Worm (Caenorhabditis elegans): ENCODE measurements around the gene ZK470.2.

Gene ZK470.2

DNA sequence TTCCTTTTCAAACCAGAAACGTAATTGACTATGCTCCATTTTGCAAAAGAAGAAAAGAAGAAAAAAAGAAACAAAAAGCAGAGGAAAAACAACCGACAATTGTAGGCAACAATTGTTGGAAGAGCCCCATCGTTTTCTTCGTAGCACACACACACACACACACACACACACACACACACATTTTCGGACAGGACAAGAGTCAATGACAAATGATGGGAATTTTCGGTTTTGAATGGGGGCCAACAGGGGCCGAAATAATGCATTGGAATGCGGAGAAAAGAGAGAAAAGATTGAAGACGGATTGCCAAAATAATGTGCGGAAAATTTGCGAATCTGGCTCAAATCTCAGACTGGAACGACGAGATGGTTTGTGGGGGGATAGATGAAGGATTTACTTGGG is 19.8 kb downstream of the ZK470.2 start:
- TF ChIP-seq mab-5 (tag; optimal IDR thresholded peaks at IDR 0.05) (no peak), nhr-237 (tag; optimal IDR thresholded peaks at IDR 0.05) (no peak), ceh-83 (GFP tag; optimal IDR thresholded peaks at IDR 0.05) (no peak), ceh-39 (tag; optimal IDR thresholded peaks at IDR 0.05) (no peak), unc-39 (tag; optimal IDR thresholded peaks at IDR 0.05) (no peak), hlh-1 (tag; optimal IDR thresholded peaks at IDR 0.05) (peak; percentile 2), ztf-11 (tag; optimal IDR thresholded peaks at IDR 0.05) (no peak)

DNA sequence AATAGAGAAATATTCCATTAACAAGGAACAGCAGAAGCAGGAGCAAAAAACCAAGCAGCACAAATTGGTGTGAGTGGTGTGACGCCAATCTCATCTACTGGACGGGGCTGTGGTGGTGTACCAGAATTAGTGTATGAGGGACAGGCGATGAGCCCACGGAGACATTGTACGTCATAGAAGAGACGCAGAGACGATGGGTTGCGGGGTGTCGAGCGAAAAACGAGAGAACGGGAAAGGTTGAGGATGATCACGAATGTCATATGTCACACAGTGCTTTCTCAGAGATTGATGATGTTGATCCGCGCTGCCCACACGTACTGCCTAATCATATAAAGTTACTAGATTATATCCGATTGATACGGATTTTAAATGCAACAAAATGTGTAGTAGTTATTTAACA is 22.9 kb downstream of the ZK470.2 start:
- TF ChIP-seq ces-1 (GFP tag; optimal IDR thresholded peaks at IDR 0.05) (peak; percentile 30), lin-13 (tag; optimal IDR thresholded peaks at IDR 0.05) (no peak), nhr-2 (tag; optimal IDR thresholded peaks at IDR 0.05) (peak; percentile 16), drap-1 (GFP tag; optimal IDR thresholded peaks at IDR 0.05) (peak; percentile 32), unc-120 (tag; optimal IDR thresholded peaks at IDR 0.05; ENCODE audit: poor library complexity, severe bottlenecking) (peak; percentile 29), cnd-1 (tag; optimal IDR thresholded peaks at IDR 0.05) (no peak), unc-62 (GFP tag; optimal IDR thresholded peaks at IDR 0.05) (peak; percentile 95), hlh-1 (tag; optimal IDR thresholded peaks at IDR 0.05) (peak; percentile 89), mls-2 (tag; optimal IDR thresholded peaks at IDR 0.05) (peak; percentile 5)

DNA sequence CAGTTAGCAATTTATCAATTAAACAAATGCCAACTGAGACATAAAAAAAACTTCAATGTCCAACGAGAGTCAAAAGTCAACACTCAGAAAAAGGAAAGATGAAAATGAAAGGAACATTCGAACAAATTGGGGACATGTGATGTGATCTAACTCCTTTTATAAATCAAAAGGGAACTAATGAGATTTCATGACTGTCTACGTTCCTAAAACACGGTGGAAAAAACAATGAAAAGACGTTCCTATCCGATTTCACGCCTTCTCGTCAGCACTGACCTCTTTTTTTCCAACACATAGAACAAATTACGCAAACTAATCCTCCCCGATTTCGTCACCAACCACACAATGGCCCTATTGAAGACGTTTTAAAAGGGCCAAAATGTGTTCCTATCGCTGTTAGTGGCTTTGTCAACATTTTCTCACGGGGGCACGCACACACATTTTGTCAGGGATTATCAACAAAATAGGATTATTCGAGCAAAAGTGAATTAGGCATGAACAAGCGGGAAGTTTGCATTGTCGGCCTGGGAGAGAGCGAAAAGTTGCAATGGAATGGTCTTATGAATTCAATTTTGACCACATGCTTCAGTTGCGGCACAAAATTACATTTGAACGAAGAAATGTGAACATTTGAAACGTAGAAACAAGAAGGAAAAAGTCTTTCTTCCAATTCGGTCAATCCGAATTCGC is 24.4 kb downstream of the ZK470.2 start:
- TF ChIP-seq M03D4.4 (tag; optimal IDR thresholded peaks at IDR 0.05) (no peak), ces-1 (GFP tag; optimal IDR thresholded peaks at IDR 0.05) (peak; percentile 90), ceh-83 (GFP tag; optimal IDR thresholded peaks at IDR 0.05) (no peak), flh-1 (GFP tag; optimal IDR thresholded peaks at IDR 0.05) (no peak)

DNA sequence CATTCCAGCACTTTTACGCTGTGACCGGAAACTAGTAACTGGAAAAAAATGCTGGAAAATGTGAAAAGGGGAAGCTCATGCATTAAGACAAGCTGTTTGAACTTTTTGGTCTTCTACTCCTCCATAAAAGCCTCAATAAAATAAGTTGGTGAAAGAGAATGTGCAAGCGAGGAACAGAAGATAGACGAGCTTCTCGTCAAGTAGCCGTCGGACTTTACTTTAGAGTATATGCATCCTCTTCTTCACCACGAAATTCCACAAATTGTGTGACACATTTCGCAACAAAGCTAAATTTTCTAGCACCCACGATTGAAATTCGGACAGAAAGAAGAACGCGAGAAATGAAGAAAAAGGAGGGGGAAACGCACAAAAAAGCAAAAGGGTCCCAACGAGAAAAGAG is 25.0 kb downstream of the ZK470.2 start:
- TF ChIP-seq pha-4 (tag; optimal IDR thresholded peaks at IDR 0.05) (no peak), nhr-237 (tag; optimal IDR thresholded peaks at IDR 0.05) (no peak), bed-3 (GFP tag; optimal IDR thresholded peaks at IDR 0.05) (no peak), lin-32 (GFP tag; optimal IDR thresholded peaks at IDR 0.05) (no peak), ceh-43 (GFP tag; optimal IDR thresholded peaks at IDR 0.05) (no peak), unc-120 (tag; optimal IDR thresholded peaks at IDR 0.05; ENCODE audit: poor library complexity, severe bottlenecking) (no peak), M03D4.4 (tag; optimal IDR thresholded peaks at IDR 0.05) (no peak), mep-1 (tag; optimal IDR thresholded peaks at IDR 0.05) (no peak), nhr-2 (tag; optimal IDR thresholded peaks at IDR 0.05) (no peak), flh-1 (GFP tag; optimal IDR thresholded peaks at IDR 0.05) (no peak), unc-39 (tag; optimal IDR thresholded peaks at IDR 0.05) (no peak), elt-1 (tag; optimal IDR thresholded peaks at IDR 0.05; ENCODE audit: borderline replicate concordance, insufficient read depth) (no peak)

DNA sequence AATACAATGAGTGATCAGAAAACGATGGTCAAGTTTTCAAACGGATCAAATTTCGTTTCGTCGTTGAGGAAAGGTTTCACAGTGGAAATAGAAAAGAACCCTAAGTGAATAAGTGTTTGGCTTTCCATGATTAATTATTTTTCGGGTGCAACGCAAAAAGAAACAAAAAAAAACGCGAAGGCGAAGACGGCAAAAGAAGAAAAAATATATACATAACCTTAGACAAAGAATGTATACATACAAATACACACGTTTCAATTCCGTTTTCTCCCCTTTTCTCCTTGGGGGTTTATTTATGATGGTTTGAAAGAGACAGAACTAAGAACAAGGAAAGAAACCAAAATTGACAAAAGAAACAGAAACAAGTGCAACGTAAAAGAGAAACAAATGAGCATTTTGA is 27.0 kb downstream of the ZK470.2 start:
- TF ChIP-seq tbx-8 (GFP tag; optimal IDR thresholded peaks at IDR 0.05) (no peak), ceh-43 (GFP tag; optimal IDR thresholded peaks at IDR 0.05) (no peak), mep-1 (tag; optimal IDR thresholded peaks at IDR 0.05) (no peak), lin-32 (GFP tag; optimal IDR thresholded peaks at IDR 0.05) (no peak), nhr-28 (tag; optimal IDR thresholded peaks at IDR 0.05) (no peak), flh-1 (GFP tag; optimal IDR thresholded peaks at IDR 0.05) (no peak), unc-120 (tag; optimal IDR thresholded peaks at IDR 0.05; ENCODE audit: poor library complexity, severe bottlenecking) (no peak), pha-4 (tag; optimal IDR thresholded peaks at IDR 0.05) (no peak)

DNA sequence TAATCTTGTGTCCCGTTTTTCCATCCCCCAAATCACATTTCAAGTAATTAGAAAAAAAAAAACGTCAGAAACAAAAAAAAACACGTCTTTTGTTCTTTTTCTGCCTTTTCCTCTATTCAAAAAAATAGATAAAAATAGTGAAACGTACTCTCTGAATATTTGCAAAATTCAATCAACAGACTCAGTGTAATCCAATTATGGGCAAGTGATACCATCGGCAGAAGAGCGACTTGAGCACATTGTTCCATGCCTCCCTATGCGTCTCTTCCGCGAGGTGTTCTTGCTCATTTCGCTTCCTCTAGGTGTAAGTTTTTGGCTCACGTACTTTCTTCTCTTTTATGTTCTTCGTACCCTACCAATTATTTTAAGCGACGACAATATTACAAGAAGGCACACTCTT is 28.4 kb downstream of the ZK470.2 start, which contains the start of gene ZK470.1:
Gene ZK470.1, plus strand, starts transcription at position 301 of the 400 bp plus-strand sequence.
- TF ChIP-seq zip-8 (tag; optimal IDR thresholded peaks at IDR 0.05) = no peak
- peak; percentile 47 for TF ChIP-seq ces-1 (GFP tag; optimal IDR thresholded peaks at IDR 0.05)
- TF ChIP-seq sptf-1 (tag; optimal IDR thresholded peaks at IDR 0.05) = no peak

DNA sequence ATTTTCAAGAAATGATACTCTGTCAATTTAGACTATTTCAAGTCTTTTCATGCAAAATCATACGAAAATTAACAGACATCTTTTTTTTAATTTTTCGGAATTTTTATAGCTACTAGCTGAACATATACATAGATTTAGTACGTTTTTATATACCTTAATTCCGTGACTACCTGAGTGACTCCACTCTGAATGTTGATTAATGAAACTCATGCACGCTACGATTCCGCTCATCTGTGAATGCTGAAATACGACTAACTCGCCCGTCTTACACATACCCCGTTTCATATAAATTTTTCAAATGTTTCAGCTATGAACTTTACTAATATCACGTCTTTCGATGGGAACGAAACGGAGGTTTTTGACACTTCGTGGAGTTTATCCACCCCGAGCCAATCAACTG is 32.2 kb downstream of the ZK470.2 start, which contains the start of gene ZK470.14:
Gene ZK470.14, plus strand, starts transcription at position 301 of the 400 bp plus-strand sequence.
- TF ChIP-seq blmp-1 (tag; optimal IDR thresholded peaks at IDR 0.05) (no peak), nhr-12 (tag; optimal IDR thresholded peaks at IDR 0.05) (no peak), ceh-39 (tag; optimal IDR thresholded peaks at IDR 0.05) (no peak), tbx-8 (GFP tag; optimal IDR thresholded peaks at IDR 0.05) (no peak), nhr-237 (tag; optimal IDR thresholded peaks at IDR 0.05) (no peak), lin-13 (tag; optimal IDR thresholded peaks at IDR 0.05) (no peak), mls-2 (tag; optimal IDR thresholded peaks at IDR 0.05) (no peak), ces-1 (GFP tag; optimal IDR thresholded peaks at IDR 0.05) (no peak), ceh-83 (GFP tag; optimal IDR thresholded peaks at IDR 0.05) (no peak), ceh-43 (GFP tag; optimal IDR thresholded peaks at IDR 0.05) (no peak)
